Fruit fly (Drosophila melanogaster): ENCODE results near the gene CG9399.
A peak's percentile ranks its signal among the peaks of the same experiment; 100 is the strongest.

The CG9399 gene

dm6 chr3R:9577382-9578137, 3.5 kb upstream of the CG9399 start, which contains the start of the genes Kap-alpha3 and Son (continued):
- peak; percentile 85 for TF ChIP-seq CG6163 (GFP tag; IDR thresholded peaks at IDR 0.05)
- TF ChIP-seq CG1621 (tag; optimal IDR thresholded peaks at IDR 0.05) = peak; percentile 70
- 0 out of 3 replicates have a peak, but pooled peaks have one; percentile 41 for TF ChIP-seq CG8119 (GFP tag; IDR thresholded peaks at IDR 0.05)
- TF ChIP-seq CG16779 (tag; optimal IDR thresholded peaks at IDR 0.05) = peak; percentile 78
- TF ChIP-seq Smox (GFP tag; optimal IDR thresholded peaks at IDR 0.05) = peak; percentile 84
- TF ChIP-seq CG8319 (GFP tag; optimal IDR thresholded peaks at IDR 0.05) = peak; percentile 75
- TF ChIP-seq CG10631 (GFP tag; optimal IDR thresholded peaks at IDR 0.05) = peak; percentile 85
- TF ChIP-seq Eip93F (GFP tag; optimal IDR thresholded peaks at IDR 0.05) = no peak
- TF ChIP-seq CG11294 (GFP tag; IDR thresholded peaks at IDR 0.05) = peak; percentile 56; the same call in 1 of the 2 replicates
- TF ChIP-seq Hr39 (GFP tag; optimal IDR thresholded peaks at IDR 0.05) = peak; percentile 91
- TF ChIP-seq Sox102F (GFP tag; optimal IDR thresholded peaks at IDR 0.05) = peak; percentile 85
- TF ChIP-seq lz (GFP tag; optimal IDR thresholded peaks at IDR 0.05) = peak; percentile 91
- TF ChIP-seq Gug (GFP tag; IDR thresholded peaks at IDR 0.05) = peak; percentile 57
- peak; percentile 93 for TF ChIP-seq CG31627 (GFP tag; optimal IDR thresholded peaks at IDR 0.05)
- peak; percentile 75 for TF ChIP-seq CG10669 (GFP tag; optimal IDR thresholded peaks at IDR 0.05)
- peak; percentile 78 for TF ChIP-seq CG3032 (tag; optimal IDR thresholded peaks at IDR 0.05)
- peak; percentile 91 for TF ChIP-seq vri (GFP tag; optimal IDR thresholded peaks at IDR 0.05)
- TF ChIP-seq CG4318 (GFP tag; optimal IDR thresholded peaks at IDR 0.05) = peak; percentile 53
- peak; percentile 56 for TF ChIP-seq Lpt (GFP tag; optimal IDR thresholded peaks at IDR 0.05)
- TF ChIP-seq dac (GFP tag; optimal IDR thresholded peaks at IDR 0.05) = peak; percentile 63
- TF ChIP-seq Ets21C (GFP tag; optimal IDR thresholded peaks at IDR 0.05) = peak; percentile 84
- peak; percentile 79 for TF ChIP-seq CG6792 (GFP tag; optimal IDR thresholded peaks at IDR 0.05)
- peak; percentile 9 for TF ChIP-seq Hr38 (GFP tag; optimal IDR thresholded peaks at IDR 0.05)

dm6 chr3R:9572929-9573811, 841 bp downstream of the CG9399 start:
- peak; percentile 11 for TF ChIP-seq CG1621 (tag; optimal IDR thresholded peaks at IDR 0.05)
- TF ChIP-seq eg (GFP tag; IDR thresholded peaks at IDR 0.05) = 0 out of 3 replicates have a peak, but pooled peaks have one; percentile 23
- peak; percentile 61 for TF ChIP-seq vri (GFP tag; optimal IDR thresholded peaks at IDR 0.05)
- no peak for TF ChIP-seq Smox (GFP tag; optimal IDR thresholded peaks at IDR 0.05)

DNA sequence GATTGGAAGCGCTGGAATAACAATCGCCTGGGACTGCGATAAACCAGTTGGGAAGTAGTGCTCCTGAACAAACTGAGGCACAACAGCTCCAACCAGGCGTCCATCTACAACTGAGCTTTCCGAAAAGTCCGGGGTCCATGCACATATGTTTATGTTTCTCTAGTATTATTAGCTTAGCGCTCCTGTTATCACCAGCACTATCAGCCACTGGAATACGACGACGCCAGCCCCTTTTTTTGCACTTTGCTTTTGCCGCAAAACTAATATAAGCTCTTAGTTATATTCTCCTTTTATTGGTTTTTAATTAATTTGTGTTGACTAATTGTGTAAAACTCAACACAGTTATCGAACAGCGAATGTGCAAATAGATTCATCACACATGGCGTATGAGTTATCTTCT, 2.5 kb downstream of the CG9399 start, which contains the start of gene CG9396:
Gene CG9396 (minus strand): TSS at position 101 of the 400 bp plus-strand sequence.
- TF ChIP-seq dsx (GFP tag; optimal IDR thresholded peaks at IDR 0.05; ENCODE audit: poor library complexity, severe bottlenecking) (no peak), CG6792 (GFP tag; optimal IDR thresholded peaks at IDR 0.05) (no peak), CG6163 (GFP tag; IDR thresholded peaks at IDR 0.05) (no peak), CG34406 (GFP tag; optimal IDR thresholded peaks at IDR 0.05) (no peak), OdsH (GFP tag; optimal IDR thresholded peaks at IDR 0.05) (no peak), CG6276 (GFP tag; optimal IDR thresholded peaks at IDR 0.05) (no peak), Eip78C (GFP tag) (no peak), svp (GFP tag) (no peak), CG31627 (GFP tag; optimal IDR thresholded peaks at IDR 0.05) (no peak), CG1621 (tag; optimal IDR thresholded peaks at IDR 0.05) (no peak), Ets96B (tag; optimal IDR thresholded peaks at IDR 0.05) (no peak), dac (GFP tag; optimal IDR thresholded peaks at IDR 0.05) (no peak)

- TF ChIP-seq Sox102F (GFP tag; optimal IDR thresholded peaks at IDR 0.05) = no peak
- TF ChIP-seq vri (GFP tag; optimal IDR thresholded peaks at IDR 0.05) = peak; percentile 80
These were observed 3.4 kb downstream of the CG9399 start for dm6 chr3R:9570657-9571056.

Measured in whole organism, prepupa.